Worm (Caenorhabditis elegans) whole organism, L4 larva: ENCODE results near the gene set-16.

Source experiments
- F49E8.2 ChIP-seq: sonication (generic microtip); optimal IDR thresholded peaks from 2 replicates; lab custom pipeline; 2016; ENCODE audit warnings: missing compliant biosample characterization, mild to moderate bottlenecking, missing genetic modification characterization, borderline replicate concordance
- R02D3.7 ChIP-seq: fragments of 150-350 bp; sonication (generic microtip); optimal IDR thresholded peaks from 3 replicates; lab custom pipeline; 2014; ENCODE audit warnings: missing biosample characterization, missing genetic modification characterization
- Y105C5A.15 ChIP-seq: fragments of 200-800 bp; sonication (Bioruptor generic); IDR thresholded peaks from 2 replicates; pipeline ENCODE4 v1.3.6; 2022; ENCODE audit warnings: missing genetic modification characterization, missing compliant biosample characterization
- ZK337.2 ChIP-seq: fragments of 200-800 bp; sonication (Bioruptor generic); IDR thresholded peaks from 2 replicates; pipeline ENCODE4 v1.3.6; 2022; ENCODE audit warnings: missing genetic modification reagents, missing genetic modification characterization, missing compliant biosample characterization
- ZK546.5 ChIP-seq, 2 experiments: sonication (generic microtip); optimal IDR thresholded peaks; 2 replicates each; lab custom pipeline; 2017; ENCODE audit warnings: missing biosample characterization in 2 of 2, missing genetic modification characterization in 2 of 2
- aha-1 ChIP-seq: fragments of 150-350 bp; peaks from one replicate; lab custom pipeline; 2014; ENCODE audit warnings: missing biosample characterization, missing genetic modification characterization
- ama-1 ChIP-seq: fragments of 150-350 bp; optimal IDR thresholded peaks from 2 replicates; lab custom pipeline; 2014; ENCODE audit warnings: inconsistent platforms, mixed read lengths
- attf-4 ChIP-seq: sonication (generic microtip); optimal IDR thresholded peaks from 3 replicates; lab custom pipeline; 2017; ENCODE audit warnings: missing biosample characterization, missing genetic modification characterization
- ceh-28 ChIP-seq: fragments of 150-350 bp; optimal IDR thresholded peaks from 2 replicates; lab custom pipeline; 2014; ENCODE audit warnings: missing biosample characterization, missing genetic modification reagents, missing genetic modification characterization
- daf-19 ChIP-seq: fragments of 200-800 bp; sonication (Bioruptor generic); conservative IDR thresholded peaks from 2 replicates; pipeline ENCODE4 v1.3.6; 2022; ENCODE audit warnings: missing genetic modification characterization, missing compliant biosample characterization
- dmd-8 ChIP-seq: fragments of 200-800 bp; sonication (Bioruptor generic); IDR thresholded peaks from 2 replicates; pipeline ENCODE4 v1.3.6; 2022; ENCODE audit warnings: missing genetic modification characterization, missing compliant biosample characterization
- dmd-9 ChIP-seq: fragments of 200-800 bp; sonication (Bioruptor generic); IDR thresholded peaks from 2 replicates; pipeline ENCODE4 v1.3.6; 2022; ENCODE audit warnings: missing genetic modification reagents, missing genetic modification characterization, missing compliant biosample characterization
- dpl-1 ChIP-seq: fragments of 150-350 bp; optimal IDR thresholded peaks from 2 replicates; lab custom pipeline; 2014; ENCODE audit warnings: missing biosample characterization, missing genetic modification reagents, missing genetic modification characterization
- duxl-1 ChIP-seq: sonication (generic microtip); optimal IDR thresholded peaks from 2 replicates; lab custom pipeline; 2016; ENCODE audit warnings: mild to moderate bottlenecking, missing genetic modification characterization, moderate library complexity, missing compliant biosample characterization; ENCODE audit not compliant: poor library complexity
- egl-43 ChIP-seq: fragments of 200-800 bp; sonication (Bioruptor generic); IDR thresholded peaks from 2 replicates; pipeline ENCODE4 v1.3.6; 2022; ENCODE audit warnings: missing genetic modification reagents, missing genetic modification characterization, missing compliant biosample characterization
- fos-1 ChIP-seq: fragments of 150-350 bp; optimal IDR thresholded peaks from 2 replicates; lab custom pipeline; 2014; ENCODE audit warnings: missing biosample characterization, missing genetic modification characterization
- gei-8 ChIP-seq: fragments of 200-800 bp; sonication (Bioruptor generic); optimal IDR thresholded peaks from 2 replicates; lab custom pipeline; 2018; ENCODE audit warnings: mild to moderate bottlenecking, missing genetic modification characterization, missing compliant biosample characterization
- hif-1 ChIP-seq, 2 experiments: sonication (generic microtip); optimal IDR thresholded peaks; 2 replicates each; lab custom pipeline; 2016 to 2017; ENCODE audit warnings: missing compliant biosample characterization in 2 of 2, missing genetic modification characterization in 2 of 2, missing genetic modification reagents in 2 of 2, missing genotype in 2 of 2, mild to moderate bottlenecking in 1 of 2
- hlh-30 ChIP-seq: sonication (generic microtip); optimal IDR thresholded peaks from 2 replicates; lab custom pipeline; 2017; ENCODE audit warnings: antibody characterized with exemption, mild to moderate bottlenecking, missing genetic modification characterization, missing compliant biosample characterization; ENCODE audit not compliant: insufficient read depth
- lim-7 ChIP-seq: fragments of 200-800 bp; sonication (Bioruptor generic); IDR thresholded peaks from 2 replicates; pipeline ENCODE4 v1.3.6; 2022; ENCODE audit warnings: missing genetic modification characterization, missing compliant biosample characterization
- lin-13 ChIP-seq: fragments of 150-350 bp; optimal IDR thresholded peaks from 2 replicates; lab custom pipeline; 2014; ENCODE audit warnings: missing biosample characterization, missing genetic modification reagents, missing genetic modification characterization
- lin-15B ChIP-seq: fragments of 150-350 bp; sonication (generic microtip); optimal IDR thresholded peaks from 3 replicates; lab custom pipeline; 2014; ENCODE audit warnings: missing biosample characterization, missing genetic modification characterization
- lin-29 ChIP-seq: fragments of 200-800 bp; sonication (Bioruptor generic); IDR thresholded peaks from 2 replicates; pipeline ENCODE4 v1.3.6; 2022; ENCODE audit warnings: missing genetic modification reagents, missing genetic modification characterization, missing compliant biosample characterization
- lir-3 ChIP-seq: sonication (generic microtip); optimal IDR thresholded peaks from 2 replicates; lab custom pipeline; 2016; ENCODE audit warnings: mild to moderate bottlenecking, missing genetic modification characterization, missing compliant biosample characterization
- lsy-2 ChIP-seq, 2 experiments: fragments of 150-350 bp in 1 of 2; sonication (generic microtip) in 1 of 2; optimal IDR thresholded peaks; 2 replicates each; lab custom pipeline; 2014 to 2017; ENCODE audit warnings: missing biosample characterization in 2 of 2, missing genetic modification characterization in 2 of 2
- madf-5 ChIP-seq, 2 experiments: fragments of 200-800 bp; sonication (Bioruptor generic); IDR thresholded peaks; 2 replicates each; pipeline ENCODE4 v1.3.6; 2022; ENCODE audit warnings: missing compliant biosample characterization in 2 of 2, missing genetic modification characterization in 2 of 2
- madf-9 ChIP-seq: fragments of 200-800 bp; sonication (Bioruptor generic); conservative IDR thresholded peaks from 2 replicates; pipeline ENCODE4 v1.3.6; 2022; ENCODE audit warnings: missing genetic modification reagents, missing genetic modification characterization, missing compliant biosample characterization
- mdl-1 ChIP-seq, 2 experiments: fragments of 150-350 bp in 1 of 2; sonication (generic microtip) in 1 of 2; optimal IDR thresholded peaks; 2 replicates each; lab custom pipeline; 2014 to 2017; ENCODE audit warnings: missing biosample characterization in 2 of 2, missing genetic modification characterization in 2 of 2
- mes-2 ChIP-seq: sonication (generic microtip); optimal IDR thresholded peaks from 2 replicates; lab custom pipeline; 2016; ENCODE audit warnings: missing genotype, mild to moderate bottlenecking, missing genetic modification characterization, missing compliant biosample characterization; ENCODE audit not compliant: poor library complexity, severe bottlenecking
- mxl-2 ChIP-seq: fragments of 200-800 bp; sonication (Bioruptor generic); conservative IDR thresholded peaks from 2 replicates; pipeline ENCODE4 v1.3.6; 2022; ENCODE audit warnings: missing genetic modification reagents, missing genetic modification characterization, missing compliant biosample characterization
- mxl-3 ChIP-seq: fragments of 200-800 bp; sonication (Bioruptor generic); optimal IDR thresholded peaks from 2 replicates; lab custom pipeline; 2018; ENCODE audit warnings: mild to moderate bottlenecking, missing genetic modification characterization, missing compliant biosample characterization
- nhr-111 ChIP-seq: fragments of 200-800 bp; sonication (Bioruptor generic); optimal IDR thresholded peaks from 2 replicates; lab custom pipeline; 2018; ENCODE audit warnings: mild to moderate bottlenecking, missing genetic modification characterization, missing compliant biosample characterization
- nhr-28 ChIP-seq: fragments of 150-350 bp; optimal IDR thresholded peaks from 2 replicates; lab custom pipeline; 2014; ENCODE audit warnings: missing biosample characterization, missing genetic modification characterization
- nhr-42 ChIP-seq: fragments of 200-800 bp; sonication (Bioruptor generic); IDR thresholded peaks from 2 replicates; pipeline ENCODE4 v1.3.6; 2022; ENCODE audit warnings: missing genetic modification characterization, missing compliant biosample characterization
- nhr-77 ChIP-seq: fragments of 150-350 bp; optimal IDR thresholded peaks from 2 replicates; lab custom pipeline; 2014; ENCODE audit warnings: missing biosample characterization, missing genetic modification characterization
- spr-1 ChIP-seq: sonication (generic microtip); optimal IDR thresholded peaks from 2 replicates; lab custom pipeline; 2016; ENCODE audit warnings: mild to moderate bottlenecking, missing genetic modification characterization, missing compliant biosample characterization
- spr-3 ChIP-seq: fragments of 200-800 bp; sonication (Bioruptor generic); optimal IDR thresholded peaks from 2 replicates; lab custom pipeline; 2018; ENCODE audit warnings: mild to moderate bottlenecking, missing genetic modification characterization, missing compliant biosample characterization
- unc-39 ChIP-seq: sonication (generic microtip); optimal IDR thresholded peaks from 2 replicates; lab custom pipeline; 2017; ENCODE audit warnings: missing biosample characterization, missing genetic modification characterization
- zfp-2 ChIP-seq: sonication (generic microtip); optimal IDR thresholded peaks from 2 replicates; lab custom pipeline; 2016; ENCODE audit warnings: mild to moderate bottlenecking, missing genetic modification characterization, missing compliant biosample characterization
- zip-11 ChIP-seq: fragments of 200-800 bp; sonication (Bioruptor generic); IDR thresholded peaks from 2 replicates; pipeline ENCODE4 v1.3.6; 2022; ENCODE audit warnings: missing genetic modification characterization, missing compliant biosample characterization
- ztf-11 ChIP-seq: fragments of 150-350 bp; optimal IDR thresholded peaks from 2 replicates; lab custom pipeline; 2014; ENCODE audit warnings: missing biosample characterization, missing genetic modification characterization

set-16 gene

ce11 chrIII:13687211-13687610, 43.5 kb downstream of the set-16 start, which contains the start of gene cul-2 (continued):
- TF ChIP-seq madf-5 (GFP tag; IDR thresholded peaks at IDR 0.05; lab: Robert Waterston, UW) (no peak), spr-1 (tag; lab: Kevin White, UChicago) (no peak), dpl-1 (GFP tag; lab: Kevin White, UChicago) (no peak), R02D3.7 (tag; lab: Kevin White, UChicago) (no peak), zip-11 (GFP tag; lab: Robert Waterston, UW) (no peak), madf-9 (GFP tag; lab: Robert Waterston, UW) (no peak), hif-1 (tag; optimal IDR thresholded peaks at IDR 0.05; lab: Kevin White, UChicago) (no peak), mxl-3 (GFP tag; lab: Kevin White, UChicago) (no peak), nhr-28 (no peak), mxl-2 (GFP tag; lab: Robert Waterston, UW) (no peak), dmd-9 (GFP tag; lab: Robert Waterston, UW) (no peak), lin-13 (GFP tag; lab: Kevin White, UChicago) (peak; percentile 1), fos-1 (tag; lab: Kevin White, UChicago) (no peak), lin-15B (tag; lab: Kevin White, UChicago) (no peak), spr-3 (GFP tag; lab: Kevin White, UChicago) (no peak), egl-43 (GFP tag; lab: Robert Waterston, UW) (no peak), nhr-77 (tag; lab: Kevin White, UChicago) (no peak)

ce11 chrIII:13692555-13692954, 48.8 kb downstream of the set-16 start, which contains the start of gene cyn-2:
Gene cyn-2 (plus strand): TSS chrIII:13692668.
- TF ChIP-seq unc-39 (tag; lab: Kevin White, UChicago) (no peak), mdl-1 (tag; optimal IDR thresholded peaks at IDR 0.05; lab: Kevin White, UChicago) (no peak), lin-29 (GFP tag; lab: Robert Waterston, UW) (no peak), nhr-111 (GFP tag; lab: Kevin White, UChicago) (no peak), Y105C5A.15 (GFP tag; lab: Robert Waterston, UW) (no peak), attf-4 (tag; lab: Kevin White, UChicago) (no peak), F49E8.2 (tag; lab: Kevin White, UChicago) (no peak), lim-7 (GFP tag; lab: Robert Waterston, UW) (no peak), ceh-28 (tag; lab: Kevin White, UChicago) (peak; percentile 51), hlh-30 (peak; percentile 34), ZK337.2 (GFP tag; lab: Robert Waterston, UW) (no peak), ZK546.5 (tag; optimal IDR thresholded peaks at IDR 0.05; lab: Kevin White, UChicago) (no peak), zfp-2 (no peak), duxl-1 (tag; lab: Kevin White, UChicago) (peak; percentile 21), nhr-77 (tag; lab: Kevin White, UChicago) (no peak), daf-19 (GFP tag; lab: Robert Waterston, UW) (0 out of 2 replicates have a peak, but pooled peaks have one; percentile 8), nhr-42 (GFP tag; lab: Robert Waterston, UW) (no peak), aha-1 (tag; lab: Kevin White, UChicago) (no peak), lsy-2 (tag; optimal IDR thresholded peaks at IDR 0.05; lab: Kevin White, UChicago) (no peak), gei-8 (no peak), lir-3 (tag; lab: Kevin White, UChicago) (no peak), ama-1 (lab: Kevin White, UChicago) (peak; percentile 32), dmd-8 (GFP tag; lab: Robert Waterston, UW) (no peak), mes-2 (tag; lab: Kevin White, UChicago) (peak; percentile 38), mxl-2 (GFP tag; lab: Robert Waterston, UW) (no peak), ztf-11 (tag; lab: Kevin White, UChicago) (no peak)
